Fruit fly (Drosophila melanogaster) whole organism, prepupa: Measurements from ENCODE around the gene Actbeta.

Experiments
- Blimp-1 ChIP-seq: fragments of 200-800 bp; sonication (Bioruptor generic); optimal IDR thresholded peaks from 3 replicates; lab custom pipeline; 2017; ENCODE audit warnings: missing biosample characterization, missing genetic modification characterization, mild to moderate bottlenecking, moderate library complexity, missing genetic modification reagents
- CG10669 ChIP-seq: fragments of 200-800 bp; sonication (Bioruptor generic); optimal IDR thresholded peaks from 3 replicates; lab custom pipeline; 2018; ENCODE audit warnings: missing biosample characterization, mild to moderate bottlenecking, missing genetic modification characterization, moderate library complexity
- CG11762 ChIP-seq: fragments of 200-800 bp; sonication (Bioruptor generic); optimal IDR thresholded peaks from 3 replicates; lab custom pipeline; 2016; ENCODE audit warnings: missing biosample characterization, missing genetic modification characterization; ENCODE audit not compliant: insufficient read depth
- CG11902 ChIP-seq: fragments of 200-800 bp; sonication (Bioruptor generic); optimal IDR thresholded peaks from 3 replicates; lab custom pipeline; 2016; ENCODE audit warnings: missing biosample characterization, missing genetic modification characterization
- CG15336 ChIP-seq: fragments of 200-800 bp; sonication (Bioruptor generic); IDR thresholded peaks from 2 replicates; pipeline ENCODE4 v1.3.6; 2022; ENCODE audit warnings: missing biosample characterization, missing genetic modification characterization
- CG1621 ChIP-seq: fragments of 200-800 bp; sonication (Bioruptor generic); optimal IDR thresholded peaks from 3 replicates; lab custom pipeline; 2018; ENCODE audit warnings: missing biosample characterization, mild to moderate bottlenecking, missing genetic modification characterization
- CG4318 ChIP-seq: fragments of 200-800 bp; sonication (Bioruptor generic); optimal IDR thresholded peaks from 3 replicates; lab custom pipeline; 2017; ENCODE audit warnings: missing biosample characterization, mild to moderate bottlenecking, missing genetic modification characterization
- CG6163 ChIP-seq: fragments of 200-800 bp; sonication (Bioruptor generic); IDR thresholded peaks from 3 replicates; pipeline ENCODE4 v1.3.6; 2022; ENCODE audit warnings: missing biosample characterization, missing genetic modification characterization
- CG6276 ChIP-seq: fragments of 200-800 bp; sonication (Bioruptor generic); optimal IDR thresholded peaks from 2 replicates; lab custom pipeline; 2017; ENCODE audit warnings: missing biosample characterization, mild to moderate bottlenecking, missing genetic modification characterization
- CG6792 ChIP-seq: fragments of 200-800 bp; sonication (Bioruptor generic); optimal IDR thresholded peaks from 3 replicates; lab custom pipeline; 2016; ENCODE audit warnings: missing biosample characterization, missing genetic modification characterization
- CG6808 ChIP-seq: fragments of 200-800 bp; sonication (Bioruptor generic); optimal IDR thresholded peaks from 3 replicates; lab custom pipeline; 2017; ENCODE audit warnings: missing biosample characterization, missing genetic modification characterization, mild to moderate bottlenecking, moderate library complexity, missing genetic modification reagents
- CG6854 ChIP-seq: fragments of 200-800 bp; sonication (Bioruptor generic); optimal IDR thresholded peaks from 2 replicates; lab custom pipeline; 2017; ENCODE audit warnings: missing biosample characterization, mild to moderate bottlenecking, missing genetic modification characterization
- CG7368 ChIP-seq: fragments of 200-800 bp; sonication (Bioruptor generic); optimal IDR thresholded peaks from 3 replicates; lab custom pipeline; 2016; ENCODE audit warnings: missing biosample characterization, missing genetic modification characterization
- CG8319 ChIP-seq: fragments of 200-800 bp; sonication (Bioruptor generic); optimal IDR thresholded peaks from 3 replicates; lab custom pipeline; 2016; ENCODE audit warnings: missing biosample characterization, missing genetic modification characterization
- CG9139 ChIP-seq: fragments of 200-800 bp; sonication (Bioruptor generic); optimal IDR thresholded peaks from 3 replicates; lab custom pipeline; 2017; ENCODE audit warnings: missing biosample characterization, mild to moderate bottlenecking, missing genetic modification characterization
- Eip75B ChIP-seq: fragments of 200-800 bp; sonication (Bioruptor generic); optimal IDR thresholded peaks from 3 replicates; lab custom pipeline; 2016; ENCODE audit warnings: missing biosample characterization, missing genetic modification characterization
- Eip93F ChIP-seq: fragments of 200-800 bp; sonication (Bioruptor generic); optimal IDR thresholded peaks from 2 replicates; lab custom pipeline; 2016; ENCODE audit warnings: missing biosample characterization, mild to moderate bottlenecking, missing genetic modification characterization
- Ets21C ChIP-seq: fragments of 200-800 bp; sonication (Bioruptor generic); optimal IDR thresholded peaks from 3 replicates; lab custom pipeline; 2016; ENCODE audit warnings: missing biosample characterization, missing genetic modification characterization
- Gug ChIP-seq: fragments of 200-800 bp; sonication (Bioruptor generic); IDR thresholded peaks from 2 replicates; pipeline ENCODE4 v1.3.6; 2022; ENCODE audit warnings: missing biosample characterization, missing genetic modification characterization
- Hr38 ChIP-seq: sonication (Bioruptor generic); optimal IDR thresholded peaks from 2 replicates; lab custom pipeline; 2016; ENCODE audit warnings: missing biosample characterization, missing genetic modification characterization
- Hr39 ChIP-seq: fragments of 200-800 bp; sonication (Bioruptor generic); optimal IDR thresholded peaks from 2 replicates; lab custom pipeline; 2016; ENCODE audit warnings: missing biosample characterization, missing genetic modification characterization
- Hr4 ChIP-seq: fragments of 200-800 bp; sonication (Bioruptor generic); optimal IDR thresholded peaks from 3 replicates; lab custom pipeline; 2016; ENCODE audit warnings: missing biosample characterization, missing genetic modification characterization
- Lpt ChIP-seq: fragments of 200-800 bp; sonication (Bioruptor generic); optimal IDR thresholded peaks from 3 replicates; lab custom pipeline; 2016; ENCODE audit warnings: missing biosample characterization, missing genetic modification characterization
- OdsH ChIP-seq: fragments of 200-800 bp; sonication (Bioruptor generic); optimal IDR thresholded peaks from 3 replicates; lab custom pipeline; 2016; ENCODE audit warnings: missing biosample characterization, missing genetic modification characterization
- Sox102F ChIP-seq: fragments of 200-800 bp; sonication (Bioruptor generic); optimal IDR thresholded peaks from 2 replicates; lab custom pipeline; 2016; ENCODE audit warnings: missing biosample characterization, mild to moderate bottlenecking, missing genetic modification characterization
- Sox15 ChIP-seq: fragments of 200-800 bp; sonication (Bioruptor generic); optimal IDR thresholded peaks from 3 replicates; lab custom pipeline; 2016; ENCODE audit warnings: missing biosample characterization, missing genetic modification characterization
- achi ChIP-seq: fragments of 200-800 bp; sonication (Bioruptor generic); optimal IDR thresholded peaks from 3 replicates; lab custom pipeline; 2016; ENCODE audit warnings: missing biosample characterization, missing genetic modification characterization
- acj6 ChIP-seq: fragments of 200-800 bp; sonication (Bioruptor generic); optimal IDR thresholded peaks from 3 replicates; lab custom pipeline; 2016; ENCODE audit warnings: missing biosample characterization, missing genetic modification characterization
- cyc ChIP-seq: fragments of 200-800 bp; sonication (Bioruptor generic); optimal IDR thresholded peaks from 3 replicates; lab custom pipeline; 2016; ENCODE audit warnings: missing biosample characterization, missing genetic modification characterization
- dac ChIP-seq: fragments of 200-800 bp; sonication (Bioruptor generic); optimal IDR thresholded peaks from 2 replicates; lab custom pipeline; 2017; ENCODE audit warnings: missing biosample characterization, mild to moderate bottlenecking, missing genetic modification characterization
- esn ChIP-seq: fragments of 200-800 bp; sonication (Bioruptor generic); optimal IDR thresholded peaks from 2 replicates; lab custom pipeline; 2016; ENCODE audit warnings: missing biosample characterization, mild to moderate bottlenecking, missing genetic modification characterization, moderate library complexity
- fd59A ChIP-seq: fragments of 200-800 bp; sonication (Bioruptor generic); optimal IDR thresholded peaks from 2 replicates; lab custom pipeline; 2017; ENCODE audit warnings: missing biosample characterization, mild to moderate bottlenecking, missing genetic modification characterization, missing genetic modification reagents
- fd85E ChIP-seq: fragments of 200-800 bp; sonication (Bioruptor generic); optimal IDR thresholded peaks from 3 replicates; lab custom pipeline; 2016; ENCODE audit warnings: missing biosample characterization, missing genetic modification characterization
- lz ChIP-seq: fragments of 200-800 bp; sonication (Bioruptor generic); optimal IDR thresholded peaks from 3 replicates; lab custom pipeline; 2016; ENCODE audit warnings: missing biosample characterization, missing genetic modification characterization
- net ChIP-seq: fragments of 200-800 bp; sonication (Bioruptor generic); optimal IDR thresholded peaks from 3 replicates; lab custom pipeline; 2016; ENCODE audit warnings: missing biosample characterization, missing genetic modification characterization
- pdm3 ChIP-seq: fragments of 200-800 bp; sonication (Bioruptor generic); optimal IDR thresholded peaks from 3 replicates; lab custom pipeline; 2016; ENCODE audit warnings: missing biosample characterization, missing genetic modification characterization
- spab ChIP-seq: fragments of 200-800 bp; sonication (Bioruptor generic); optimal IDR thresholded peaks from 2 replicates; lab custom pipeline; 2017; ENCODE audit warnings: missing biosample characterization, mild to moderate bottlenecking, missing genetic modification characterization, missing genetic modification reagents
- ss ChIP-seq, 2 experiments: fragments of 200-800 bp; sonication (Bioruptor generic); optimal IDR thresholded peaks; 2 replicates in 1 of 2; 3 replicates in 1 of 2; lab custom pipeline; 2017 to 2018; ENCODE audit warnings: mild to moderate bottlenecking in 2 of 2, missing biosample characterization in 2 of 2, missing genetic modification characterization in 2 of 2, moderate library complexity in 1 of 2
- svp ChIP-seq: fragments of 200-800 bp; sonication (Bioruptor generic); peaks from one replicate; lab custom pipeline; 2016; ENCODE audit warnings: missing biosample characterization, missing genetic modification characterization
- topi ChIP-seq: fragments of 200-800 bp; sonication (Bioruptor generic); optimal IDR thresholded peaks from 3 replicates; lab custom pipeline; 2016; ENCODE audit warnings: missing biosample characterization, missing genetic modification characterization
- vri ChIP-seq: fragments of 200-800 bp; sonication (Bioruptor generic); optimal IDR thresholded peaks from 3 replicates; lab custom pipeline; 2016; ENCODE audit warnings: missing biosample characterization, mild to moderate bottlenecking, missing genetic modification characterization

Actbeta gene

dm6 chr4:1084326-1085062, at the start of gene Actbeta:
Gene Actbeta (minus strand): TSS chr4:1084796.
- TF ChIP-seq Eip93F (GFP tag; lab: Kevin White, UChicago), result no peak
- TF ChIP-seq CG10669 (GFP tag; lab: Kevin White, UChicago), result no peak
- no peak for TF ChIP-seq Ets21C (GFP tag; lab: Kevin White, UChicago)
- TF ChIP-seq CG4318, result no peak
- TF ChIP-seq CG6854 (GFP tag; lab: Kevin White, UChicago), result no peak
- TF ChIP-seq OdsH (GFP tag; lab: Kevin White, UChicago), result no peak
- TF ChIP-seq acj6 (GFP tag; lab: Kevin White, UChicago), result no peak
- TF ChIP-seq fd59A, result no peak
- no peak for TF ChIP-seq CG11902
- no peak for TF ChIP-seq CG6792 (GFP tag; lab: Kevin White, UChicago)
- no peak for TF ChIP-seq Eip75B (GFP tag; lab: Kevin White, UChicago)
- TF ChIP-seq net (GFP tag; lab: Kevin White, UChicago), result no peak
- TF ChIP-seq Hr39 (GFP tag; lab: Kevin White, UChicago), result no peak
- no peak for TF ChIP-seq vri
- no peak for TF ChIP-seq dac (GFP tag; lab: Kevin White, UChicago)
- TF ChIP-seq spab (GFP tag; lab: Kevin White, UChicago), result no peak
- TF ChIP-seq CG9139 (GFP tag; lab: Kevin White, UChicago), result no peak
- TF ChIP-seq achi (GFP tag; lab: Kevin White, UChicago), result no peak
- TF ChIP-seq CG6808, result no peak
- no peak for TF ChIP-seq Lpt (GFP tag; lab: Kevin White, UChicago)
- TF ChIP-seq, all 60 proteins: peak for 0

- no peak for TF ChIP-seq dac (GFP tag; lab: Kevin White, UChicago)
- TF ChIP-seq CG6163 (GFP tag; lab: Robert Waterston, UW), result no peak
- no peak for TF ChIP-seq CG8319 (GFP tag; lab: Kevin White, UChicago)
These were observed 42.4 kb upstream of the Actbeta start for dm6 chr4:1127000-1127399.

- TF ChIP-seq esn (no peak), Lpt (GFP tag; lab: Kevin White, UChicago) (no peak), CG9139 (GFP tag; lab: Kevin White, UChicago) (no peak), vri (no peak), svp (GFP tag; lab: Kevin White, UChicago) (no peak), pdm3 (GFP tag; lab: Kevin White, UChicago) (no peak), Gug (no peak), ss (GFP tag; optimal IDR thresholded peaks at IDR 0.05; lab: Kevin White, UChicago) (no peak), fd59A (no peak), CG6808 (no peak), OdsH (GFP tag; lab: Kevin White, UChicago) (no peak), fd85E (no peak), Sox102F (GFP tag; lab: Kevin White, UChicago) (no peak), CG7368 (no peak), cyc (GFP tag; lab: Kevin White, UChicago) (no peak), Sox15 (GFP tag; lab: Kevin White, UChicago) (no peak), Blimp-1 (GFP tag; lab: Kevin White, UChicago) (no peak), CG1621 (no peak), CG11902 (no peak)
These were observed 41.7 kb upstream of the Actbeta start, which contains the start of gene CG11155 for dm6 chr4:1126290-1126689. Gene CG11155 (plus strand): TSS chr4:1126602.

dm6 chr4:1124494-1124780, 39.8 kb upstream of the Actbeta start:
- no peak for TF ChIP-seq svp (GFP tag; lab: Kevin White, UChicago)
- no peak for TF ChIP-seq Hr4 (GFP tag; lab: Kevin White, UChicago)
- no peak for TF ChIP-seq CG6276 (GFP tag; lab: Kevin White, UChicago)
- no peak for TF ChIP-seq spab (GFP tag; lab: Kevin White, UChicago)
- no peak for TF ChIP-seq CG6808
- TF ChIP-seq Hr38 (GFP tag; lab: Kevin White, UChicago), result no peak
- no peak for TF ChIP-seq CG15336 (GFP tag; lab: Robert Waterston, UW)
- no peak for TF ChIP-seq CG6854 (GFP tag; lab: Kevin White, UChicago)
- no peak for TF ChIP-seq Eip75B (GFP tag; lab: Kevin White, UChicago)
- TF ChIP-seq CG11762 (GFP tag; lab: Kevin White, UChicago), result no peak
- TF ChIP-seq CG6163 (GFP tag; lab: Robert Waterston, UW), result no peak
- TF ChIP-seq lz, result no peak
- no peak for TF ChIP-seq topi (GFP tag; lab: Kevin White, UChicago)
